Worm (Caenorhabditis elegans) whole organism, L1 larva: Measurements from ENCODE around the gene T16G1.3.

Experiments used
- C16A3.4 ChIP-seq: fragments of 150-350 bp; optimal IDR thresholded peaks from 2 replicates; lab custom pipeline; 2014; ENCODE audit warnings: missing biosample characterization, missing genetic modification characterization
- C34B4.2 ChIP-seq: sonication (generic microtip); optimal IDR thresholded peaks from 2 replicates; lab custom pipeline; 2017; ENCODE audit warnings: mild to moderate bottlenecking, missing genetic modification characterization, missing compliant biosample characterization
- aha-1 ChIP-seq: fragments of 150-350 bp; optimal IDR thresholded peaks from 2 replicates; lab custom pipeline; 2014; ENCODE audit warnings: missing biosample characterization, missing genetic modification characterization
- alr-1 ChIP-seq: fragments of 200-800 bp; sonication (Bioruptor generic); optimal IDR thresholded peaks from 2 replicates; lab custom pipeline; 2018; ENCODE audit warnings: borderline replicate concordance, mild to moderate bottlenecking, missing genetic modification characterization, missing compliant biosample characterization
- blmp-1 ChIP-seq: fragments of 150-350 bp; optimal IDR thresholded peaks from 2 replicates; lab custom pipeline; 2014; ENCODE audit warnings: missing biosample characterization, missing genetic modification characterization
- ceh-63 ChIP-seq: fragments of 200-800 bp; sonication (Bioruptor generic); optimal IDR thresholded peaks from 2 replicates; lab custom pipeline; 2018; ENCODE audit warnings: mild to moderate bottlenecking, missing genetic modification characterization, missing compliant biosample characterization
- ceh-8 ChIP-seq: fragments of 200-800 bp; sonication (Bioruptor generic); optimal IDR thresholded peaks from 2 replicates; lab custom pipeline; 2018; ENCODE audit warnings: mild to moderate bottlenecking, missing genetic modification characterization, moderate library complexity, missing compliant biosample characterization
- ceh-88 ChIP-seq: fragments of 200-800 bp; sonication (Bioruptor generic); IDR thresholded peaks from 2 replicates; pipeline ENCODE4 v1.3.6; 2022; ENCODE audit warnings: missing genetic modification characterization, missing compliant biosample characterization
- ces-1 ChIP-seq: fragments of 150-350 bp; optimal IDR thresholded peaks from 2 replicates; lab custom pipeline; 2014; ENCODE audit warnings: missing biosample characterization, missing genetic modification reagents, missing genetic modification characterization
- dpl-1 ChIP-seq, 3 experiments: fragments of 150-350 bp in 2 of 3; sonication (generic microtip) in 1 of 3; optimal IDR thresholded peaks; 2 replicates each; lab custom pipeline; 2014 to 2017; ENCODE audit warnings: missing biosample characterization in 3 of 3, missing genetic modification characterization in 3 of 3, missing genetic modification reagents in 3 of 3
- efl-3 ChIP-seq: fragments of 200-800 bp; sonication (Bioruptor generic); optimal IDR thresholded peaks from 2 replicates; lab custom pipeline; 2018; ENCODE audit warnings: mild to moderate bottlenecking, missing genetic modification characterization, missing compliant biosample characterization
- egl-13 ChIP-seq: sonication (generic microtip); optimal IDR thresholded peaks from 2 replicates; lab custom pipeline; 2016; ENCODE audit warnings: missing genotype, missing genetic modification reagents, missing genetic modification characterization, missing compliant biosample characterization
- egl-27 ChIP-seq, 2 experiments: fragments of 150-350 bp in 1 of 2; sonication (generic microtip); optimal IDR thresholded peaks; 3 replicates each; lab custom pipeline; 2017 to 2018; ENCODE audit warnings: missing biosample characterization in 2 of 2, missing genetic modification characterization in 2 of 2, missing genetic modification reagents in 2 of 2
- elt-2 ChIP-seq: sonication (generic microtip); optimal IDR thresholded peaks from 2 replicates; lab custom pipeline; 2016; ENCODE audit warnings: missing genetic modification characterization, mild to moderate bottlenecking, inconsistent platforms, missing compliant biosample characterization, missing genetic modification reagents
- ets-5 ChIP-seq: fragments of 200-800 bp; sonication (Bioruptor generic); IDR thresholded peaks from 2 replicates; pipeline ENCODE4 v1.3.6; 2022; ENCODE audit warnings: missing genetic modification characterization, missing compliant biosample characterization
- fkh-10 ChIP-seq: sonication (generic microtip); optimal IDR thresholded peaks from 2 replicates; lab custom pipeline; 2017; ENCODE audit warnings: missing biosample characterization, missing genetic modification reagents, missing genetic modification characterization
- fkh-4 ChIP-seq: sonication (generic microtip); optimal IDR thresholded peaks from 2 replicates; lab custom pipeline; 2016; ENCODE audit warnings: missing compliant biosample characterization, missing genetic modification characterization, borderline replicate concordance
- fkh-8 ChIP-seq: sonication (generic microtip); optimal IDR thresholded peaks from 2 replicates; lab custom pipeline; 2016; ENCODE audit warnings: mild to moderate bottlenecking, missing genetic modification characterization, missing compliant biosample characterization
- fos-1 ChIP-seq: fragments of 150-350 bp; optimal IDR thresholded peaks from 2 replicates; lab custom pipeline; 2014; ENCODE audit warnings: missing biosample characterization, missing genetic modification characterization
- grh-1 ChIP-seq: fragments of 200-800 bp; sonication (Bioruptor generic); IDR thresholded peaks from 2 replicates; pipeline ENCODE4 v1.3.6; 2022; ENCODE audit warnings: missing genetic modification reagents, missing genetic modification characterization, missing compliant biosample characterization
- irx-1 ChIP-seq: sonication (generic microtip); optimal IDR thresholded peaks from 2 replicates; lab custom pipeline; 2016; ENCODE audit warnings: missing genetic modification characterization, missing compliant biosample characterization
- isw-1 ChIP-seq: fragments of 200-800 bp; sonication (Bioruptor generic); IDR thresholded peaks from 2 replicates; pipeline ENCODE4 v1.3.6; 2022; ENCODE audit warnings: missing genetic modification characterization, missing compliant biosample characterization
- jun-1 ChIP-seq: fragments of 150-350 bp; optimal IDR thresholded peaks from 2 replicates; lab custom pipeline; 2014; ENCODE audit warnings: missing biosample characterization, missing genetic modification reagents, missing genetic modification characterization
- lin-13 ChIP-seq: fragments of 150-350 bp; optimal IDR thresholded peaks from 2 replicates; lab custom pipeline; 2014; ENCODE audit warnings: missing biosample characterization, missing genetic modification reagents, missing genetic modification characterization
- lin-14 ChIP-seq: fragments of 200-800 bp; sonication (Bioruptor generic); optimal IDR thresholded peaks from 2 replicates; lab custom pipeline; 2018; ENCODE audit warnings: mild to moderate bottlenecking, missing genetic modification characterization, moderate library complexity, missing compliant biosample characterization
- mef-2 ChIP-seq: fragments of 150-350 bp; optimal IDR thresholded peaks from 2 replicates; lab custom pipeline; 2014; ENCODE audit warnings: missing biosample characterization, missing genetic modification characterization
- nhr-11 ChIP-seq: fragments of 150-350 bp; optimal IDR thresholded peaks from 2 replicates; lab custom pipeline; 2014; ENCODE audit warnings: missing biosample characterization, missing genetic modification characterization
- nhr-20 ChIP-seq: sonication (generic microtip); optimal IDR thresholded peaks from 2 replicates; lab custom pipeline; 2016; ENCODE audit warnings: mild to moderate bottlenecking, missing genetic modification characterization, missing compliant biosample characterization
- nhr-237 ChIP-seq: fragments of 150-350 bp; optimal IDR thresholded peaks from 2 replicates; lab custom pipeline; 2014; ENCODE audit warnings: missing biosample characterization, missing genetic modification characterization
- nhr-28 ChIP-seq: fragments of 150-350 bp; optimal IDR thresholded peaks from 2 replicates; lab custom pipeline; 2014; ENCODE audit warnings: missing biosample characterization, missing genetic modification characterization
- nhr-47 ChIP-seq: sonication (generic microtip); optimal IDR thresholded peaks from 2 replicates; lab custom pipeline; 2016; ENCODE audit warnings: mild to moderate bottlenecking, missing genetic modification characterization, moderate library complexity, missing compliant biosample characterization
- nhr-76 ChIP-seq: sonication (generic microtip); optimal IDR thresholded peaks from 2 replicates; lab custom pipeline; 2017; ENCODE audit warnings: missing biosample characterization, missing genetic modification characterization
- nhr-77 ChIP-seq: fragments of 150-350 bp; optimal IDR thresholded peaks from 2 replicates; lab custom pipeline; 2014; ENCODE audit warnings: missing biosample characterization, missing genetic modification characterization
- pag-3 ChIP-seq: sonication (generic microtip); optimal IDR thresholded peaks from 2 replicates; lab custom pipeline; 2017; ENCODE audit warnings: missing genetic modification characterization, mild to moderate bottlenecking, missing compliant biosample characterization, antibody characterized with exemption, borderline replicate concordance; ENCODE audit not compliant: insufficient read depth
- pax-3 ChIP-seq: fragments of 200-800 bp; sonication (Bioruptor generic); optimal IDR thresholded peaks from 2 replicates; lab custom pipeline; 2018; ENCODE audit warnings: mild to moderate bottlenecking, missing genetic modification characterization, moderate library complexity, missing compliant biosample characterization
- pqm-1 ChIP-seq: sonication (generic microtip); optimal IDR thresholded peaks from 3 replicates; lab custom pipeline; 2017; ENCODE audit warnings: missing biosample characterization, missing genetic modification characterization
- skn-1 ChIP-seq: fragments of 150-350 bp; optimal IDR thresholded peaks from 2 replicates; lab custom pipeline; 2014; ENCODE audit warnings: missing biosample characterization, missing genetic modification characterization
- snu-23 ChIP-seq: sonication (generic microtip); optimal IDR thresholded peaks from 2 replicates; lab custom pipeline; 2016; ENCODE audit warnings: missing genetic modification characterization, missing compliant biosample characterization
- sox-4 ChIP-seq: sonication (generic microtip); optimal IDR thresholded peaks from 2 replicates; lab custom pipeline; 2016; ENCODE audit warnings: missing genetic modification characterization, missing compliant biosample characterization
- sptf-1 ChIP-seq: fragments of 150-350 bp; optimal IDR thresholded peaks from 2 replicates; lab custom pipeline; 2014; ENCODE audit warnings: missing biosample characterization, missing genetic modification characterization
- swsn-7 ChIP-seq: sonication (generic microtip); optimal IDR thresholded peaks from 2 replicates; lab custom pipeline; 2016; ENCODE audit warnings: missing genetic modification characterization, missing compliant biosample characterization
- tbx-2 ChIP-seq: sonication (generic microtip); optimal IDR thresholded peaks from 2 replicates; lab custom pipeline; 2016; ENCODE audit warnings: missing genetic modification characterization, missing compliant biosample characterization
- tlp-1 ChIP-seq: fragments of 150-350 bp; optimal IDR thresholded peaks from 2 replicates; lab custom pipeline; 2014; ENCODE audit warnings: missing biosample characterization, missing genetic modification characterization
- unc-130 ChIP-seq: fragments of 150-350 bp; optimal IDR thresholded peaks from 2 replicates; lab custom pipeline; 2017; ENCODE audit warnings: missing biosample characterization, missing genetic modification characterization, inconsistent platforms
- unc-62 ChIP-seq: fragments of 150-350 bp; optimal IDR thresholded peaks from 2 replicates; lab custom pipeline; 2014; ENCODE audit warnings: missing biosample characterization, missing genetic modification reagents, missing genetic modification characterization
- unc-86 ChIP-seq: sonication (generic microtip); optimal IDR thresholded peaks from 2 replicates; lab custom pipeline; 2016; ENCODE audit warnings: missing genetic modification characterization, missing compliant biosample characterization
- unc-98 ChIP-seq: fragments of 200-800 bp; sonication (Bioruptor generic); IDR thresholded peaks from 2 replicates; pipeline ENCODE4 v1.3.6; 2022; ENCODE audit warnings: missing genetic modification characterization, missing compliant biosample characterization
- vab-15 ChIP-seq: sonication (generic microtip); optimal IDR thresholded peaks from 2 replicates; lab custom pipeline; 2017; ENCODE audit warnings: missing genotype, mild to moderate bottlenecking, missing genetic modification characterization, missing compliant biosample characterization
- xbp-1 ChIP-seq: sonication (generic microtip); optimal IDR thresholded peaks from 2 replicates; lab custom pipeline; 2016; ENCODE audit warnings: missing genetic modification characterization, missing compliant biosample characterization
- zip-4 ChIP-seq: fragments of 200-800 bp; sonication (Bioruptor generic); optimal IDR thresholded peaks from 2 replicates; lab custom pipeline; 2018; ENCODE audit warnings: mild to moderate bottlenecking, missing genetic modification characterization, moderate library complexity, missing compliant biosample characterization
- ztf-11 ChIP-seq, 2 experiments: sonication (generic microtip); optimal IDR thresholded peaks; 2 replicates each; lab custom pipeline; 2016 to 2017; ENCODE audit warnings: missing genetic modification characterization in 2 of 2, missing biosample characterization in 1 of 2, missing compliant biosample characterization in 1 of 2
- ztf-4 ChIP-seq: fragments of 150-350 bp; optimal IDR thresholded peaks from 2 replicates; lab custom pipeline; 2014; ENCODE audit warnings: missing biosample characterization, missing genetic modification characterization

T16G1.3 gene

DNA sequence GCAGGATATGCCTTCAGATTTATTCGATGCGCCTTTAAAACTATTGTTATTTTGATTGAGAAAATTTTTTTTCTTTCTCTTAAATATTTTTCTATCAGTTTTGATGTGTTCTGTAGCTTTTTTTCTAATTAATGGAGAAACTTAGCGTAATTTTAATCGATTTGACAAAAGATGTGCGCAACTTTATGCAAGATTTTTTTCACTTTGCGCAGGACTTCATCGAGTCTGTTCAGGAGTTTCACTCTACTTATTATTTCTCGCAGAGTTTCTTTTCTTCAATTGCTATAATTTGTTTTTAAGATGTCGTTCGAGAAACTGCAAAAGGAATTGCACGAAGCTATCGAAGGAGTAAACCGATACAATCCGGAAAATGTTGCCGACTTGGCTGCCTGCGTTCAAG, 9.6 kb upstream of the T16G1.3 start, which contains the start of gene eif-3.K (continued):
- TF ChIP-seq skn-1 (tag; lab: Kevin White, UChicago) (no peak), grh-1 (GFP tag; lab: Robert Waterston, UW) (no peak), tlp-1 (tag; lab: Kevin White, UChicago) (no peak), ztf-4 (tag; lab: Kevin White, UChicago) (no peak)
- TF ChIP-seq, all 84 proteins: peak for 0

DNA sequence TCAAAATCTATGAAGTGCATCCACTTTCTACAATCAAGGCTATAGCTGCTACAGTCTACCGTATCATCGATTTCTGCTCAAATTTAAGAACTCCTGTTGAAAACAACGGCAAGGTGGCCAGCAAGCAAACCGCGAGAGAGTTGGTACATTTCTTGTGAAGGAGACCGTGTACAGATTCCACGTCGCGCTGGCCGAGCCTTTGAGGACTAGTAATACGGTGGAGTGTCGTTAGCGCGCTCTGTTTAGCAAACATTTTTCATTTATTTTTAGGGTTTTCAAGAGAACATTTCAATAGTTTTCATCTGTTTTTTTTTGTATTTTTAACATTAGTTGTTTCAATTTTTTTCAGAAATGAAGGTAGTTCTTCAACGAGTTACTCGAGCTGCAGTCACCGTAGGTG, 8.2 kb upstream of the T16G1.3 start, which contains the start of gene pqn-68:
pqn-68 (plus strand) TSS at position 350 of the 400 bp plus-strand sequence.
- TF ChIP-seq ces-1 (GFP tag; lab: Kevin White, UChicago) (no peak), fkh-10 (GFP tag; lab: Kevin White, UChicago) (no peak), egl-13 (tag; lab: Kevin White, UChicago) (no peak), sox-4 (tag; lab: Kevin White, UChicago) (no peak), C16A3.4 (tag; lab: Kevin White, UChicago) (peak; percentile 2), zip-4 (GFP tag; lab: Kevin White, UChicago) (no peak), jun-1 (tag; lab: Kevin White, UChicago) (no peak), alr-1 (tag; lab: Kevin White, UChicago) (no peak), unc-130 (no peak), irx-1 (no peak), ceh-88 (no peak), egl-27 (tag; optimal IDR thresholded peaks at IDR 0.05; lab: Kevin White, UChicago) (no peak), mef-2 (tag; lab: Kevin White, UChicago) (no peak), blmp-1 (tag; lab: Kevin White, UChicago) (peak; percentile 28), fkh-4 (tag; lab: Kevin White, UChicago) (no peak), nhr-28 (no peak), pag-3 (tag; lab: Kevin White, UChicago) (no peak), fkh-8 (tag; lab: Kevin White, UChicago) (no peak), nhr-47 (tag; lab: Kevin White, UChicago) (peak; percentile 15), aha-1 (tag; lab: Kevin White, UChicago) (no peak), lin-13 (GFP tag; lab: Kevin White, UChicago) (no peak), ceh-8 (GFP tag; lab: Kevin White, UChicago) (no peak), nhr-11 (tag; lab: Kevin White, UChicago) (no peak), vab-15 (tag; lab: Kevin White, UChicago) (no peak), ztf-11 (tag; optimal IDR thresholded peaks at IDR 0.05; lab: Kevin White, UChicago) (no peak), pax-3 (tag; lab: Kevin White, UChicago) (no peak), tbx-2 (tag; lab: Kevin White, UChicago) (no peak), grh-1 (GFP tag; lab: Robert Waterston, UW) (no peak), isw-1 (GFP tag; lab: Robert Waterston, UW) (no peak), lin-14 (GFP tag; lab: Kevin White, UChicago) (peak; percentile 32), fos-1 (tag; lab: Kevin White, UChicago) (no peak), snu-23 (GFP tag; lab: Kevin White, UChicago) (peak; percentile 43), ceh-63 (no peak), pqm-1 (no peak), efl-3 (GFP tag; lab: Kevin White, UChicago) (no peak), nhr-237 (tag; lab: Kevin White, UChicago) (no peak), nhr-20 (no peak), unc-62 (no peak), unc-86 (no peak), swsn-7 (tag; lab: Kevin White, UChicago) (peak; percentile 1), nhr-76 (no peak), xbp-1 (tag; lab: Kevin White, UChicago) (peak; percentile 33), unc-98 (GFP tag; lab: Robert Waterston, UW) (no peak), ets-5 (no peak), dpl-1 (GFP tag; optimal IDR thresholded peaks at IDR 0.05; lab: Kevin White, UChicago) (peak in 2 of 3 experiments; percentile 24 to 66), ztf-4 (tag; lab: Kevin White, UChicago) (no peak), sptf-1 (tag; lab: Kevin White, UChicago) (no peak), C34B4.2 (no peak), elt-2 (no peak), nhr-77 (tag; lab: Kevin White, UChicago) (no peak)
